Worm (Caenorhabditis elegans): ENCODE results near the gene cnc-3.

- TF ChIP-seq dao-5 (tag; optimal IDR thresholded peaks at IDR 0.05) (no peak), him-1 (tag; optimal IDR thresholded peaks at IDR 0.05) (no peak), W03F9.2 (tag; optimal IDR thresholded peaks at IDR 0.05) (no peak)
Measured at ce11 chrV:1464543-1465040, 16.8 kb downstream of the cnc-3 start, which contains the start of the genes fpn-1.2 and pqn-54.
